Fruit fly (Drosophila melanogaster) whole organism, pupa: ENCODE measurements around the gene lush.

Experiments used
- CG15710 ChIP-seq: fragments of 200-800 bp; sonication (Bioruptor generic); optimal IDR thresholded peaks from 2 replicates; lab custom pipeline; 2018; ENCODE audit warnings: missing biosample characterization, mild to moderate bottlenecking, missing genetic modification characterization, moderate library complexity
- CG34367 ChIP-seq: fragments of 200-800 bp; sonication (Bioruptor generic); optimal IDR thresholded peaks from 2 replicates; lab custom pipeline; 2018; ENCODE audit warnings: missing biosample characterization, mild to moderate bottlenecking, missing genetic modification characterization
- CG9948 ChIP-seq: fragments of 200-800 bp; sonication (Bioruptor generic); optimal IDR thresholded peaks from 2 replicates; lab custom pipeline; 2018; ENCODE audit warnings: missing biosample characterization, mild to moderate bottlenecking, missing genetic modification characterization, moderate library complexity
- D1 ChIP-seq: fragments of 200-800 bp; sonication (Bioruptor generic); optimal IDR thresholded peaks from 2 replicates; lab custom pipeline; 2018; ENCODE audit warnings: missing biosample characterization, mild to moderate bottlenecking, missing genetic modification characterization, moderate library complexity
- EcR ChIP-seq: fragments of 200-800 bp; sonication (Bioruptor generic); optimal IDR thresholded peaks from 3 replicates; lab custom pipeline; 2019; ENCODE audit warnings: missing biosample characterization, missing genetic modification characterization, mild to moderate bottlenecking, moderate library complexity, missing genetic modification reagents
- Snoo ChIP-seq: fragments of 200-800 bp; sonication (Bioruptor generic); optimal IDR thresholded peaks from 3 replicates; lab custom pipeline; 2017; ENCODE audit warnings: missing biosample characterization, mild to moderate bottlenecking, missing genetic modification characterization, inconsistent platforms
- fd96Ca ChIP-seq: fragments of 200-800 bp; sonication (Bioruptor generic); IDR thresholded peaks from 3 replicates; pipeline ENCODE4 v1.3.6; 2022; ENCODE audit warnings: missing biosample characterization, missing genetic modification characterization
- gl ChIP-seq: fragments of 200-800 bp; sonication (Bioruptor generic); optimal IDR thresholded peaks from 2 replicates; lab custom pipeline; 2018; ENCODE audit warnings: missing biosample characterization, mild to moderate bottlenecking, missing genetic modification characterization

- no peak for TF ChIP-seq CG9948
- no peak for TF ChIP-seq D1 (tag; lab: Kevin White, UChicago)
- TF ChIP-seq CG34367 (tag; lab: Kevin White, UChicago), result no peak
- no peak for TF ChIP-seq Snoo
- no peak for TF ChIP-seq fd96Ca (GFP tag; lab: Robert Waterston, UW)
- TF ChIP-seq CG15710 (tag; lab: Kevin White, UChicago), result no peak
- no peak for TF ChIP-seq EcR (GFP tag; lab: Kevin White, UChicago)
- no peak for TF ChIP-seq gl (tag; lab: Kevin White, UChicago)
Measured at dm6 chr3L:19584369-19584915, 21.4 kb downstream of the lush start, which contains the start of gene Shal.
